Worm (Caenorhabditis elegans): Measurements from ENCODE around the gene R08E5.4.
A peak's percentile ranks its signal among the peaks of the same experiment; 100 is the strongest.

R08E5.4 gene

DNA sequence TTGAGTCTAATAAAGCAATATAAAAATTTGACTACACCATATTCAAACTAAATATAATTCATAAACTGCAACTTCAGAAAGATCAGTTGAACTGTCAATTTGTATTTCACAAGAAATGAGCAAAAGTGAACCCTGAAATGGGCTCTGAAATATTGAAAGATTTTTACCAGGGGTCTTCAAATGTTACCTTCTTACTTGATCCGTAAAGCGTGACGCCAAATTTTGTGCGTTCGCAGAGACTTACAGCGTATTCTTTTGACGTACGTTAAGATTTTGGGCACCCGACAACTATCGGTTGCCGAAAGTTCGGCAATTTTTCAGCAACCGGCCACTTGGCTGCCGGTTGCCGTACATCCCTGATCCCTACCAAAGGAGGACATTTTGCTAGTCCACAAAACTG lies 41.7 kb downstream of the R08E5.4 start:
- TF ChIP-seq mdl-1 (tag; optimal IDR thresholded peaks at IDR 0.05) (no peak), unc-30 (tag; optimal IDR thresholded peaks at IDR 0.05) (no peak), nhr-85 (tag) (peak; percentile 36), ztf-4 (tag; optimal IDR thresholded peaks at IDR 0.05) (no peak), efl-1 (optimal IDR thresholded peaks at IDR 0.05) (no peak), efl-1 (GFP tag; optimal IDR thresholded peaks at IDR 0.05 in 1 of 2) (peak in 1 of 2 experiments; percentile 59)

DNA sequence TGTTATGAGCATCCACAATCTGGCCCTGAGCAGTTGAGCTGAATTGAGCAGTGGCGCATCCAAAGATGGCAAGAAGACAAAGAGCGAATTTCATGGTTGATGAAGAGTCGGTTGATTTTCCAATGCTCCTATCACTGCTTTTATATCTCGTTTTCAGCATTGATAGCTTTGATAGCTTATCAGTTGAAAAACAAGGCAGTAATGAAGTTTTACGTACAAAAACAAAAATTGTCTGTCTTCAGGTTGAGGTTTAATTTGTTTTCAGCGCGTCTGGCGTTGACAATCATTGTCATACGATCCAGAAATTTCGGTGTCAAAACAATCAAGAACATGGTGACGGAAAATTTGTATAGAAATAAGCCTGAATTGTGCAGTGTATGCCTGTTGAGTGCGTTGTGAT lies 43.2 kb downstream of the R08E5.4 start, which contains the start of gene scl-13:
scl-13 (minus strand) TSS at position 101 of the 400 bp plus-strand sequence.
- TF ChIP-seq elt-3 (tag; optimal IDR thresholded peaks at IDR 0.05) = no peak
- no peak for TF ChIP-seq unc-130 (tag; optimal IDR thresholded peaks at IDR 0.05)
- no peak for TF ChIP-seq efl-1 (optimal IDR thresholded peaks at IDR 0.05)
- no peak for TF ChIP-seq efl-1 (GFP tag; optimal IDR thresholded peaks at IDR 0.05 in 1 of 2)
- TF ChIP-seq elt-2 (tag; optimal IDR thresholded peaks at IDR 0.05) = no peak
- TF ChIP-seq mab-9 (GFP tag; IDR thresholded peaks at IDR 0.05) = no peak
- TF ChIP-seq jun-1 (tag; optimal IDR thresholded peaks at IDR 0.05) = no peak
- TF ChIP-seq vab-15 (tag; optimal IDR thresholded peaks at IDR 0.05) = no peak
- TF ChIP-seq zip-4 (GFP tag; optimal IDR thresholded peaks at IDR 0.05) = no peak
- TF ChIP-seq alr-1 (tag; optimal IDR thresholded peaks at IDR 0.05; ENCODE audit: borderline replicate concordance) = no peak
- TF ChIP-seq Y116A8C.19 (tag; optimal IDR thresholded peaks at IDR 0.05; ENCODE audit: borderline replicate concordance) = no peak
- TF ChIP-seq blmp-1 (tag; optimal IDR thresholded peaks at IDR 0.05) = no peak
- TF ChIP-seq mef-2 (tag; optimal IDR thresholded peaks at IDR 0.05) = no peak
- no peak for TF ChIP-seq nhr-19 (GFP tag; conservative IDR thresholded peaks at IDR 0.05)
- TF ChIP-seq nhr-12 (tag; optimal IDR thresholded peaks at IDR 0.05) = no peak
- TF ChIP-seq fkh-10 (GFP tag; optimal IDR thresholded peaks at IDR 0.05) = no peak
- TF ChIP-seq hlh-4 (tag; optimal IDR thresholded peaks at IDR 0.05) = no peak
- no peak for TF ChIP-seq swsn-7 (tag; optimal IDR thresholded peaks at IDR 0.05)
- TF ChIP-seq nhr-84 (tag; optimal IDR thresholded peaks at IDR 0.05) = no peak
- no peak for TF ChIP-seq ama-1 (optimal IDR thresholded peaks at IDR 0.05)
- TF ChIP-seq snpc-4 (tag; optimal IDR thresholded peaks at IDR 0.05) = no peak

DNA sequence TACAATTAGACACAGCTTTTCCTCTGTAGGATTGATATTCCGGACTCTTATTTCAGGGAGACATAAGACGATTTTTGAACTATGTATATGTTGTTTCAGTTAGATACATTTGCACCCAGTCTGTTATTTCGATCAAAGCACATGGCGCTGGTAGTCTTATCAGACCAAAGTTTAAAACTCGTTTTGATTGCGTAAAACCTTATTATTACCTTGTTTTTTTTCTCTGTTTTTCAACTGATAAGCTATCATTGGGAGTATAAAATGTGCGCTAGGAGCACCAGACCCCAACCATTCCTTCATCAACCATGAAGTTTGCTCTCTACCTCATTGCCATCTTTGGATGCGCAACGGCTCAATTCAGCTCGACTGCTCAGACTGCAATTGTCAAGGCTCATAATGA lies 43.9 kb downstream of the R08E5.4 start, which contains the start of gene scl-12:
scl-12 (plus strand) TSS at position 301 of the 400 bp plus-strand sequence.
- TF ChIP-seq efl-1 (optimal IDR thresholded peaks at IDR 0.05) = no peak
- peak in 1 of 2 experiments; percentile 80 for TF ChIP-seq efl-1 (GFP tag; optimal IDR thresholded peaks at IDR 0.05 in 1 of 2)
- TF ChIP-seq lin-14 (GFP tag; optimal IDR thresholded peaks at IDR 0.05) = no peak

- TF ChIP-seq elt-2 (tag; optimal IDR thresholded peaks at IDR 0.05) (no peak), efl-1 (optimal IDR thresholded peaks at IDR 0.05) (no peak), efl-1 (GFP tag; optimal IDR thresholded peaks at IDR 0.05 in 1 of 2) (peak in 1 of 2 experiments; percentile 37)
These were observed 45.6 kb downstream of the R08E5.4 start for ce11 chrV:3814009-3814408.

DNA sequence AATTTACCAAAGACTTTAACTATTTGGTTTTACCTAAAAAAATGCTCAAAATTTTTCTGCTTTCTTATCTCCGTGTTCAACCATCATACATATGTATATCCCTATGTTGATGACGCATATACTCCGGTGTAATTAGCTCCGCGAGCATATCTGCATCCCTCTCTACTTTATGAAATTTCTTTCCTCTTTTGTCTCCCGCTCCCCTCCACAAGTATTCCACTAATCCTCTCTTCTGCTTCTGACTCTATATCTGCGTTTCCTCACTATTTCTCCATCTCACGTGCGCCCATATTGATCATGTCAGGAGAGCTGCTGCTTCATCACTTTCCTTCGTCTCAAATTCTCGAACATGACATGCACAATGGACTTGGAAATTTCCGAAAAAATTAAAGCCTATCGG lies 46.6 kb downstream of the R08E5.4 start, which contains the start of gene H10D18.1:
H10D18.1 (plus strand) TSS at position 277 of the 400 bp plus-strand sequence.
- no peak for TF ChIP-seq nhr-11 (tag; optimal IDR thresholded peaks at IDR 0.05)
- peak; percentile 51 for TF ChIP-seq nhr-71 (tag; optimal IDR thresholded peaks at IDR 0.05)
- TF ChIP-seq swsn-7 (tag; optimal IDR thresholded peaks at IDR 0.05) = peak; percentile 7
- TF ChIP-seq sox-4 (tag; optimal IDR thresholded peaks at IDR 0.05) = no peak
- no peak for TF ChIP-seq pag-3 (tag; optimal IDR thresholded peaks at IDR 0.05; ENCODE audit: borderline replicate concordance, insufficient read depth)
- peak; percentile 6 for TF ChIP-seq mep-1 (tag; optimal IDR thresholded peaks at IDR 0.05)
- TF ChIP-seq nhr-47 (tag; optimal IDR thresholded peaks at IDR 0.05) = peak; percentile 48
- no peak for TF ChIP-seq aly-2 (tag; optimal IDR thresholded peaks at IDR 0.05)
- peak; percentile 83 for TF ChIP-seq fkh-8 (tag; optimal IDR thresholded peaks at IDR 0.05)
- no peak for TF ChIP-seq hlh-4 (tag; optimal IDR thresholded peaks at IDR 0.05)
- TF ChIP-seq unc-86 (tag; optimal IDR thresholded peaks at IDR 0.05) = peak; percentile 20
- TF ChIP-seq sptf-1 (tag; optimal IDR thresholded peaks at IDR 0.05) = no peak
- peak; percentile 43 for TF ChIP-seq pax-3 (tag; optimal IDR thresholded peaks at IDR 0.05)
- no peak for TF ChIP-seq tbx-2 (tag; optimal IDR thresholded peaks at IDR 0.05)
- TF ChIP-seq C04F5.9 (tag; optimal IDR thresholded peaks at IDR 0.05) = no peak
- no peak for TF ChIP-seq unc-98 (GFP tag; IDR thresholded peaks at IDR 0.05)
- TF ChIP-seq fos-1 (tag; optimal IDR thresholded peaks at IDR 0.05) = peak; percentile 5
- TF ChIP-seq xbp-1 (tag; optimal IDR thresholded peaks at IDR 0.05) = no peak
- TF ChIP-seq C34B4.2 (tag; optimal IDR thresholded peaks at IDR 0.05) = no peak
- TF ChIP-seq dsc-1 (tag; optimal IDR thresholded peaks at IDR 0.05) = peak; percentile 77
- TF ChIP-seq hlh-17 (GFP tag; optimal IDR thresholded peaks at IDR 0.05; ENCODE audit: borderline replicate concordance) = no peak
- TF ChIP-seq egl-13 (tag; optimal IDR thresholded peaks at IDR 0.05) = peak; percentile 43
- no peak for TF ChIP-seq lin-39 (tag; optimal IDR thresholded peaks at IDR 0.05)
